Worm (Caenorhabditis elegans) whole organism, L3 larva: ENCODE results near the gene F46H6.5.
A peak's percentile ranks its signal among the peaks of the same experiment; 100 is the strongest.

Experiments used
- R02D3.7 ChIP-seq: fragments of 150-350 bp; optimal IDR thresholded peaks from 2 replicates; lab custom pipeline; 2014; ENCODE audit warnings: missing biosample characterization, missing genetic modification characterization
- ZK546.5 ChIP-seq: sonication (generic microtip); optimal IDR thresholded peaks from 2 replicates; lab custom pipeline; 2017; ENCODE audit warnings: missing biosample characterization, missing genetic modification characterization
- ama-1 ChIP-seq: fragments of 150-350 bp; optimal IDR thresholded peaks from 2 replicates; lab custom pipeline; 2018
- ceh-16 ChIP-seq: sonication (generic microtip); optimal IDR thresholded peaks from 2 replicates; lab custom pipeline; 2017; ENCODE audit warnings: missing biosample characterization, missing genetic modification characterization
- ceh-28 ChIP-seq: fragments of 150-350 bp; optimal IDR thresholded peaks from 2 replicates; lab custom pipeline; 2014; ENCODE audit warnings: missing biosample characterization, missing genetic modification reagents, missing genetic modification characterization
- ceh-82 ChIP-seq: fragments of 150-350 bp; optimal IDR thresholded peaks from 2 replicates; lab custom pipeline; 2014; ENCODE audit warnings: missing biosample characterization, missing genetic modification characterization
- ceh-9 ChIP-seq: sonication (generic microtip); optimal IDR thresholded peaks from 2 replicates; lab custom pipeline; 2018; ENCODE audit warnings: missing biosample characterization, missing genetic modification characterization
- daf-12 ChIP-seq: fragments of 150-350 bp; optimal IDR thresholded peaks from 2 replicates; lab custom pipeline; 2014; ENCODE audit warnings: missing biosample characterization, missing genetic modification reagents, missing genetic modification characterization
- egl-27 ChIP-seq: sonication (generic microtip); optimal IDR thresholded peaks from 4 replicates; lab custom pipeline; 2017; ENCODE audit warnings: missing biosample characterization, missing genetic modification reagents, missing genetic modification characterization
- egl-5 ChIP-seq: fragments of 150-350 bp; optimal IDR thresholded peaks from 2 replicates; lab custom pipeline; 2017; ENCODE audit warnings: missing biosample characterization, missing genetic modification reagents, missing genetic modification characterization, inconsistent platforms
- elt-1 ChIP-seq: fragments of 150-350 bp; optimal IDR thresholded peaks from 2 replicates; lab custom pipeline; 2014; ENCODE audit warnings: missing biosample characterization, missing genetic modification characterization
- elt-2 ChIP-seq: sonication (generic microtip); optimal IDR thresholded peaks from 2 replicates; lab custom pipeline; 2016; ENCODE audit warnings: missing genetic modification reagents, mild to moderate bottlenecking, missing genetic modification characterization, missing compliant biosample characterization
- elt-3 ChIP-seq, 3 experiments: fragments of 150-350 bp in 1 of 3; sonication (generic microtip) in 2 of 3; optimal IDR thresholded peaks; 2 replicates in 2 of 3; 4 replicates in 1 of 3; lab custom pipeline; 2014 to 2017; ENCODE audit warnings: missing biosample characterization in 3 of 3, missing genetic modification characterization in 3 of 3
- fkh-10 ChIP-seq: sonication (generic microtip); optimal IDR thresholded peaks from 2 replicates; lab custom pipeline; 2017; ENCODE audit warnings: missing biosample characterization, missing genetic modification reagents, missing genetic modification characterization
- fkh-2 ChIP-seq: fragments of 150-350 bp; optimal IDR thresholded peaks from 2 replicates; lab custom pipeline; 2014; ENCODE audit warnings: missing biosample characterization, missing genetic modification reagents, missing genetic modification characterization
- fos-1 ChIP-seq: fragments of 150-350 bp; optimal IDR thresholded peaks from 2 replicates; lab custom pipeline; 2014; ENCODE audit warnings: missing biosample characterization, missing genetic modification characterization
- hmg-11 ChIP-seq: sonication (generic microtip); optimal IDR thresholded peaks from 2 replicates; lab custom pipeline; 2016; ENCODE audit warnings: missing genetic modification characterization, missing compliant biosample characterization
- jun-1 ChIP-seq: fragments of 150-350 bp; optimal IDR thresholded peaks from 2 replicates; lab custom pipeline; 2014; ENCODE audit warnings: missing biosample characterization, missing genetic modification reagents, missing genetic modification characterization
- lin-15B ChIP-seq: fragments of 150-350 bp; optimal IDR thresholded peaks from 2 replicates; lab custom pipeline; 2014; ENCODE audit warnings: missing biosample characterization, missing genetic modification characterization
- lin-39 ChIP-seq: fragments of 150-350 bp; optimal IDR thresholded peaks from 2 replicates; lab custom pipeline; 2018; ENCODE audit warnings: missing biosample characterization, missing genetic modification reagents, missing genetic modification characterization
- lsy-12 ChIP-seq: sonication (generic microtip); optimal IDR thresholded peaks from 2 replicates; lab custom pipeline; 2016; ENCODE audit warnings: mild to moderate bottlenecking, missing genetic modification characterization, missing compliant biosample characterization
- mdl-1 ChIP-seq: fragments of 150-350 bp; optimal IDR thresholded peaks from 2 replicates; lab custom pipeline; 2014; ENCODE audit warnings: missing biosample characterization, missing genetic modification characterization
- mml-1 ChIP-seq: fragments of 150-350 bp; sonication (generic microtip); optimal IDR thresholded peaks from 3 replicates; lab custom pipeline; 2014; ENCODE audit warnings: missing biosample characterization, missing genetic modification characterization
- nfya-1 ChIP-seq: sonication (generic microtip); optimal IDR thresholded peaks from 2 replicates; lab custom pipeline; 2017; ENCODE audit warnings: missing genetic modification characterization, mild to moderate bottlenecking, missing compliant biosample characterization, antibody characterized with exemption, moderate library complexity; ENCODE audit not compliant: insufficient read depth
- nhr-11 ChIP-seq: fragments of 150-350 bp; optimal IDR thresholded peaks from 2 replicates; lab custom pipeline; 2014; ENCODE audit warnings: missing biosample characterization, missing genetic modification characterization
- nhr-12 ChIP-seq: fragments of 150-350 bp; optimal IDR thresholded peaks from 2 replicates; lab custom pipeline; 2014; ENCODE audit warnings: missing biosample characterization, missing genetic modification characterization
- nhr-23 ChIP-seq: fragments of 150-350 bp; optimal IDR thresholded peaks from 2 replicates; lab custom pipeline; 2014; ENCODE audit warnings: missing biosample characterization, missing genetic modification reagents, missing genetic modification characterization
- nhr-25 ChIP-seq: sonication (generic microtip); optimal IDR thresholded peaks from 2 replicates; lab custom pipeline; 2017; ENCODE audit warnings: missing biosample characterization, missing genetic modification characterization
- nhr-43 ChIP-seq: sonication (generic microtip); optimal IDR thresholded peaks from 2 replicates; lab custom pipeline; 2016; ENCODE audit warnings: mild to moderate bottlenecking, missing genetic modification characterization, missing compliant biosample characterization; ENCODE audit not compliant: poor library complexity, severe bottlenecking
- nhr-77 ChIP-seq: fragments of 150-350 bp; optimal IDR thresholded peaks from 2 replicates; lab custom pipeline; 2014; ENCODE audit warnings: missing biosample characterization, missing genetic modification characterization
- pha-4 ChIP-seq: fragments of 150-350 bp; optimal IDR thresholded peaks from 2 replicates; lab custom pipeline; 2014; ENCODE audit warnings: missing biosample characterization, missing genetic modification reagents, missing genetic modification characterization
- pqm-1 ChIP-seq: fragments of 150-350 bp; optimal IDR thresholded peaks from 2 replicates; lab custom pipeline; 2017; ENCODE audit warnings: missing biosample characterization, missing genetic modification characterization, inconsistent platforms
- sea-2 ChIP-seq: fragments of 150-350 bp; sonication (generic microtip); optimal IDR thresholded peaks from 4 replicates; lab custom pipeline; 2014; ENCODE audit warnings: missing biosample characterization, missing genetic modification reagents, missing genetic modification characterization
- skn-1 ChIP-seq: fragments of 150-350 bp; optimal IDR thresholded peaks from 2 replicates; lab custom pipeline; 2014; ENCODE audit warnings: missing biosample characterization, missing genetic modification characterization
- snpc-4 ChIP-seq: fragments of 150-350 bp; optimal IDR thresholded peaks from 2 replicates; lab custom pipeline; 2014; ENCODE audit warnings: missing biosample characterization, missing genetic modification characterization
- tbx-2 ChIP-seq: sonication (generic microtip); optimal IDR thresholded peaks from 2 replicates; lab custom pipeline; 2016; ENCODE audit warnings: mild to moderate bottlenecking, missing genetic modification characterization, missing compliant biosample characterization
- unc-62 ChIP-seq: fragments of 150-350 bp; sonication (generic microtip); optimal IDR thresholded peaks from 4 replicates; lab custom pipeline; 2014; ENCODE audit warnings: missing biosample characterization, missing genetic modification reagents, missing genetic modification characterization
- zag-1 ChIP-seq: fragments of 150-350 bp; optimal IDR thresholded peaks from 2 replicates; lab custom pipeline; 2014; ENCODE audit warnings: missing biosample characterization, missing genetic modification characterization
- ztf-11 ChIP-seq: fragments of 150-350 bp; optimal IDR thresholded peaks from 2 replicates; lab custom pipeline; 2014; ENCODE audit warnings: missing biosample characterization, missing genetic modification characterization
- ztf-4 ChIP-seq: fragments of 150-350 bp; optimal IDR thresholded peaks from 2 replicates; lab custom pipeline; 2014; ENCODE audit warnings: missing biosample characterization, missing genetic modification characterization

Gene F46H6.5

DNA sequence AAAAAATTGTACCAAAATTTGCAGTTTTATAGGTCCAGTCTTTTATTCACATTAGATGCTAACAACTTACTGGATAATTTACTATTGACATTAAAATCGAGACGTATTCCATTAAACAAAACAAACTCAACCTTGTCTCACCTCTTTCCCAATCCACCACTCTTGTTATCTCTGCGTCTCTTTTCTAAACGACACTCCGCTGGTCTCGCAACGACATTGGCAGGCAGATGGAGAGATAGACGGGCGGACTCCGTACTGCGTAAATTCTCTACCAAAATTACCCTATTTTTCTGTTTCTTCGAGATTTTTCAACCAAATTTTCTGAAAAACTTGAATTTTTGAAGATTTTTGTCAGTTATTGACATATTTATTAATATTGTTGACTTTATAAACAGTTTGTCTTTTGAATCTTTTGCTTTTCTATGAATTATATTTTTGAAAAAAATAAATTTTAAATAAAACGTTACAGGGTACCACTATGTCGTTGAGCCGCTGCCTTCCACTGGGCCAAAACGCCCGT lies 22.7 kb downstream of the F46H6.5 start, which contains the start of gene asb-2:
TSS of gene asb-2 (plus strand) at position 470 of the 520 bp plus-strand sequence.
- peak; percentile 33 for TF ChIP-seq ceh-28 (tag; lab: Kevin White, UChicago)
- TF ChIP-seq daf-12 (tag; lab: Kevin White, UChicago): no peak
- TF ChIP-seq mdl-1 (tag; lab: Kevin White, UChicago): no peak
- TF ChIP-seq elt-1 (tag; lab: Kevin White, UChicago): peak; percentile 55
- TF ChIP-seq sea-2 (GFP tag; lab: Kevin White, UChicago): no peak
- TF ChIP-seq ceh-82 (tag; lab: Kevin White, UChicago): peak; percentile 34
- TF ChIP-seq fos-1: no peak
- peak; percentile 63 for TF ChIP-seq jun-1
- peak; percentile 41 for TF ChIP-seq ztf-4 (tag; lab: Kevin White, UChicago)
- TF ChIP-seq ZK546.5 (tag; lab: Kevin White, UChicago): no peak
- TF ChIP-seq zag-1: no peak
- TF ChIP-seq ceh-16 (tag; lab: Kevin White, UChicago): no peak
- no peak for TF ChIP-seq nhr-12 (tag; lab: Kevin White, UChicago)
- no peak for TF ChIP-seq unc-62 (GFP tag; lab: Kevin White, UChicago)
- no peak for TF ChIP-seq egl-27 (tag; lab: Kevin White, UChicago)
- peak; percentile 32 for TF ChIP-seq skn-1 (tag; lab: Kevin White, UChicago)
- TF ChIP-seq lin-39 (tag; lab: Kevin White, UChicago): peak; percentile 78
- peak; percentile 69 for TF ChIP-seq pqm-1
- TF ChIP-seq elt-2 (tag; lab: Kevin White, UChicago): peak; percentile 71
- TF ChIP-seq R02D3.7 (tag; lab: Kevin White, UChicago): peak; percentile 75
- TF ChIP-seq nhr-43 (tag; lab: Kevin White, UChicago): peak; percentile 67
- no peak for TF ChIP-seq ceh-9
- peak; percentile 77 for TF ChIP-seq egl-5
- TF ChIP-seq lsy-12: peak; percentile 40
- TF ChIP-seq mml-1 (tag; lab: Kevin White, UChicago): no peak
- TF ChIP-seq tbx-2 (tag; lab: Kevin White, UChicago): peak; percentile 42
- peak; percentile 2 for TF ChIP-seq fkh-10 (GFP tag; lab: Kevin White, UChicago)
- TF ChIP-seq nhr-25 (tag; lab: Kevin White, UChicago): peak; percentile 97
- TF ChIP-seq pha-4: peak; percentile 98
- TF ChIP-seq ama-1: peak; percentile 36
- TF ChIP-seq fkh-2: no peak
- TF ChIP-seq hmg-11 (tag; lab: Kevin White, UChicago): peak; percentile 73
- TF ChIP-seq nhr-77: peak; percentile 69
- peak; percentile 92 for TF ChIP-seq nhr-23
- peak in 1 of 3 experiments; percentile 52 for TF ChIP-seq elt-3 (tag; optimal IDR thresholded peaks at IDR 0.05; lab: Kevin White, UChicago)
- TF ChIP-seq lin-15B (tag; lab: Kevin White, UChicago): peak; percentile 95
- TF ChIP-seq nfya-1 (tag; lab: Kevin White, UChicago): peak; percentile 93
- TF ChIP-seq snpc-4: peak; percentile 90

DNA sequence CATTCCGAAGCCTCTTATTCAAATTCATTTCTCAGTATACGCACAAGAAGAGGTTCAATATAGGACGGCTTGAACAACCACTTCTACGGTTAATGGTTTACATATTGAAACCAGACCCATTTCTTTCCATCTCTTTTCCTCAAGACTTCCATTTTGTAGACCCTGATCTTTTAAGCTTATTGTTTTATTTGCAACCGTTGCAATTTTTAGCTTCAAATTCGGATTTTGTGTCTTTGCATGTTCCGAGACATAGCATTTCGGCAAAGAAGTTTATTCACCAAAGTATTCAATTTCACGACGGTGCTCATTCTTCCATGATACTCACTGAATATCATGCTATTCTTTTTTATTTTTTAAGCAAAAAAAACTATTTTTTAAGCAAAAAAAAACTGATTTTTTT lies 25.8 kb downstream of the F46H6.5 start, which contains the start of gene nmur-3:
TSS of gene nmur-3 (plus strand) at position 301 of the 400 bp plus-strand sequence.
- TF ChIP-seq tbx-2 (tag; lab: Kevin White, UChicago) (no peak), ceh-9 (no peak), snpc-4 (no peak), nhr-77 (no peak), egl-5 (no peak), ceh-28 (tag; lab: Kevin White, UChicago) (no peak), ztf-11 (tag; lab: Kevin White, UChicago) (no peak), nhr-23 (no peak), ama-1 (no peak), pha-4 (no peak), nhr-11 (no peak), fkh-10 (GFP tag; lab: Kevin White, UChicago) (no peak), skn-1 (tag; lab: Kevin White, UChicago) (no peak), nhr-25 (tag; lab: Kevin White, UChicago) (no peak), ceh-16 (tag; lab: Kevin White, UChicago) (no peak)

ce11 chrX:4464367-4464766 lies 27.6 kb downstream of the F46H6.5 start:
- TF ChIP-seq nhr-11 (no peak), ZK546.5 (tag; lab: Kevin White, UChicago) (no peak), egl-5 (no peak), nhr-77 (no peak), nhr-12 (tag; lab: Kevin White, UChicago) (no peak), pqm-1 (no peak), ceh-9 (no peak), lin-15B (tag; lab: Kevin White, UChicago) (no peak), elt-2 (tag; lab: Kevin White, UChicago) (no peak)
